Worm (Caenorhabditis elegans) whole organism, dauer: Measurements from ENCODE around the gene clec-75.

ENCODE experiments used
- unc-62 ChIP-seq: sonication (generic microtip); optimal IDR thresholded peaks from 2 replicates; lab custom pipeline; 2017; ENCODE audit warnings: missing biosample characterization, missing genetic modification reagents, missing genetic modification characterization

clec-75 gene

ce11 chrIV:4005166-4005565 lies 44.6 kb downstream of the clec-75 start:
- no peak for TF ChIP-seq unc-62 (GFP tag; lab: Kevin White, UChicago)

DNA sequence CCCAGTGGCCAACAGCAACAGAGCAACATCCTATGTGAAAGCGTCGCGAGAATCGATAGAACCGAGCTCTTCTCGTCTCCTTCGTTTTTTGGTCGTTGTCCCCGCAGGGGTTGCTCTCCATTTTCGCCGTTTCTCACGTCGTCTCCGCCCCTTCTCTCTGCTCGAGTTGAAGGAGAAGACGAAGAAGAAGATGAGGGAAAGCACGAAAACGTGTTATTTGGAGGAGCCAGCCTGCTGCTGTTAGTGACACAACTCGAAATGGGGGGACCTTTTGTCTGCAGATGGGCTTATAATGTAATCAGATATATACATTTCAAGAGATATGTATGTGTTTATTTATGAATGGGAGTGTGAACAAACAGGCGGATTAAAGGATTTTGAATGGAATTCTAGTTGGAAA lies 47.2 kb downstream of the clec-75 start, which contains the start of gene W02C12.2:
W02C12.2 (minus strand) TSS at position 277 of the 400 bp plus-strand sequence.
- TF ChIP-seq unc-62 (GFP tag; lab: Kevin White, UChicago): no peak

- TF ChIP-seq unc-62 (GFP tag; lab: Kevin White, UChicago): no peak
Observed at ce11 chrIV:4008440-4008839, 47.9 kb downstream of the clec-75 start.

- no peak for TF ChIP-seq unc-62 (GFP tag; lab: Kevin White, UChicago)
Observed at ce11 chrIV:4009923-4010322, 49.4 kb downstream of the clec-75 start.
